Fruit fly (Drosophila melanogaster): ENCODE results near the gene Tfb4.

- TF ChIP-seq pad (GFP tag; optimal IDR thresholded peaks at IDR 0.05) (no peak), CG14711 (tag; optimal IDR thresholded peaks at IDR 0.05) (no peak), Hr96 (GFP tag; optimal IDR thresholded peaks at IDR 0.05) (no peak), CG1620 (GFP tag; optimal IDR thresholded peaks at IDR 0.05) (no peak), kay (GFP tag; ENCODE audit: borderline replicate concordance) (no peak), cic (GFP tag; optimal IDR thresholded peaks at IDR 0.05) (no peak), bab1 (GFP tag; optimal IDR thresholded peaks at IDR 0.05) (no peak)
These were observed 5.8 kb downstream of the Tfb4 start for dm6 chr2L:1144371-1145360.
